Worm (Caenorhabditis elegans): ENCODE data around the gene rnf-121.

The rnf-121 gene

DNA sequence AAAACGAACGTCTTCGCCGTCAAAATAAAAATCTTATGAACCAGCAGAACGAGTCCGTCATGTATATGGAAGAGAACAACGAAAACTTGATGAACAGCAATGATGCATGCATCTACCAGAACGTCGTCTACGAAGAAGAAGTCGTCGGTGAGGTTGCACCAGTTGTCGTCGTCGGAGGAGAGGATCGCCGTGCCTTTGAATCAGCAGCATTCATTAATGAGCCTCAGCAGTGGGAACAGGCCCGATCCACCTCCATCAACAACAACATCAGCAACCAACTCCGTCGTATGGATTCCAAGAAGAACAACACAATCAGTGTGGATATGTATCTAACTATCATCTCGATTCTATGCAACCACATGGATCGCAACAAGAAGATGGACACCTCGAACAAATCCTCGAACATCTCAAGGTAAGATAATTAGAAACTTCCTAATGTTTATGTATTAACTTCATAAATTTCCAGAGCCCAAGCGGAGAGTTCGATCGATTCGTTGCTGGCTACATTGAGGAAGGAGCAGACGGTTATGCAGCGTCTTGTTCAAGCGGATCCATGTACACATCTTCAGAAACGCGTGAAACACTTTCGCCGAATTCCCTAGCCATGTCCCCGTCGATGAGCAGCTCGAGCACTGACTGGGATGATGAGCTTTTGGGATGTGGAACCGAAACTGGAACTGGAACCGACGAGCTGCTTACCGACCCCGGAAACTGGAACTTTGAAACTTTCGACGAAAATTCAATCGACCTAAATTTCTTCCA, 23.8 kb upstream of the rnf-121 start:
- TF ChIP-seq hmg-1.2 (GFP tag; IDR thresholded peaks at IDR 0.05) (0 out of 2 replicates have a peak, but pooled peaks have one; percentile 11), ceh-91 (GFP tag; IDR thresholded peaks at IDR 0.05) (no peak), cebp-2 (GFP tag; IDR thresholded peaks at IDR 0.05) (0 out of 2 replicates have a peak, but pooled peaks have one; percentile 57), ama-1 (optimal IDR thresholded peaks at IDR 0.05) (no peak), ama-1 (GFP tag; optimal IDR thresholded peaks at IDR 0.05) (peak in 1 of 2 experiments; percentile 66), D2030.7 (GFP tag; IDR thresholded peaks at IDR 0.05) (no peak), tlf-1 (GFP tag; optimal IDR thresholded peaks at IDR 0.05) (peak; percentile 13)

DNA sequence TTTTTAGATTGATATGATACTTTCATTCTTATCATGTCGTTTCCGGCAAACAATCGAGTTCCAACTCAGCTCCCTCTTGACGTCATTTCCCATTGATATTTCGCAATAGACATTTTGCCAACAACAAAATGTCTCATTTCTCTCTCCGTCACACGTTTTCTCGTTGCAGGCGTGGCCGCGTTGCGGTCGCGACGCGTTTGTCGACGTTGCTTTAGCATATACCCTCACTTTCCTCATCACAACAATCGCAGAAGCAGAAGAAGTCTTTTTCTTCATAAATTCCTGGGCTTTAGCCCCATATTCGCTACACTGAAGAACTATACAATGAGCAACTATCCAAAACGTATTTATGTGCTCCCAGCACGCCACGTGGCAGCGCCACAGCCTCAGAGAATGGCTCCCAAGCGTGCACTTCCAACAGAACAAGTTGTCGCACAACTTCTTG, 22.9 kb upstream of the rnf-121 start, which contains the start of gene xbp-1:
Gene xbp-1, plus strand, starts transcription at position 151 of the 445 bp plus-strand sequence.
- TF ChIP-seq zim-3 (tag; optimal IDR thresholded peaks at IDR 0.05) (no peak), ceh-100 (GFP tag; IDR thresholded peaks at IDR 0.05) (no peak), madf-3 (GFP tag; IDR thresholded peaks at IDR 0.05) (peak; percentile 95), C06A6.2 (GFP tag; conservative IDR thresholded peaks at IDR 0.05) (peak; percentile 62), dpff-1 (tag; optimal IDR thresholded peaks at IDR 0.05) (no peak), lin-26 (GFP tag; IDR thresholded peaks at IDR 0.05) (no peak), T07F8.4 (tag; optimal IDR thresholded peaks at IDR 0.05) (no peak), nfya-1 (tag; optimal IDR thresholded peaks at IDR 0.05; ENCODE audit: borderline replicate concordance, insufficient read depth) (no peak), ztf-18 (tag; optimal IDR thresholded peaks at IDR 0.05) (peak; percentile 64), F10E7.11 (tag; optimal IDR thresholded peaks at IDR 0.05) (no peak), F55B11.4 (tag; optimal IDR thresholded peaks at IDR 0.05; ENCODE audit: borderline replicate concordance, insufficient read depth) (no peak), efl-1 (GFP tag; optimal IDR thresholded peaks at IDR 0.05) (no peak), tbx-9 (tag; optimal IDR thresholded peaks at IDR 0.05; ENCODE audit: borderline replicate concordance) (no peak), F39B2.1 (GFP tag; IDR thresholded peaks at IDR 0.05) (no peak), attf-3 (GFP tag; conservative IDR thresholded peaks at IDR 0.05) (no peak), madf-6 (GFP tag; IDR thresholded peaks at IDR 0.05) (peak; percentile 38; the same call in 1 of the 2 replicates), ets-4 (GFP tag; optimal IDR thresholded peaks at IDR 0.05) (peak; percentile 95), nhr-27 (tag; optimal IDR thresholded peaks at IDR 0.05) (no peak), lin-40 (tag; optimal IDR thresholded peaks at IDR 0.05) (peak; percentile 84), nhr-80 (tag; optimal IDR thresholded peaks at IDR 0.05) (peak; percentile 100), T26A5.8 (tag; optimal IDR thresholded peaks at IDR 0.05) (no peak), lin-35 (GFP tag; optimal IDR thresholded peaks at IDR 0.05) (peak in 1 of 3 experiments; percentile 48), dox-1 (GFP tag; IDR thresholded peaks at IDR 0.05) (peak; percentile 92), him-1 (tag; optimal IDR thresholded peaks at IDR 0.05) (no peak), fkh-3 (tag; optimal IDR thresholded peaks at IDR 0.05) (no peak), ekl-4 (GFP tag; IDR thresholded peaks at IDR 0.05) (peak; percentile 78), D2030.7 (GFP tag; IDR thresholded peaks at IDR 0.05) (no peak), gei-17 (GFP tag; optimal IDR thresholded peaks at IDR 0.05) (peak; percentile 38), ama-1 (optimal IDR thresholded peaks at IDR 0.05) (peak; percentile 75), ama-1 (GFP tag; optimal IDR thresholded peaks at IDR 0.05) (no peak), nhr-90 (tag; optimal IDR thresholded peaks at IDR 0.05) (peak; percentile 79), let-526 (GFP tag; IDR thresholded peaks at IDR 0.05) (peak; percentile 59; the same call in 1 of the 2 replicates), let-607 (tag; optimal IDR thresholded peaks at IDR 0.05) (peak; percentile 99), Y53G8AR.9 (GFP tag; conservative IDR thresholded peaks at IDR 0.05) (0 out of 2 replicates have a peak, but pooled peaks have one; percentile 56), attf-5 (GFP tag; optimal IDR thresholded peaks at IDR 0.05) (peak; percentile 98), Y53F4B.3 (GFP tag; IDR thresholded peaks at IDR 0.05) (no peak), akir-1 (GFP tag; optimal IDR thresholded peaks at IDR 0.05) (peak; percentile 74), F57C9.4 (tag; optimal IDR thresholded peaks at IDR 0.05) (no peak), rec-8 (tag; optimal IDR thresholded peaks at IDR 0.05) (no peak), lin-54 (GFP tag; optimal IDR thresholded peaks at IDR 0.05) (peak; percentile 67), Y67H2A.10 (GFP tag; conservative IDR thresholded peaks at IDR 0.05) (no peak)

Data from whole organism, young adult.